Fruit fly (Drosophila melanogaster) whole organism, embryonic: ENCODE measurements around the gene CG12035.
A peak's percentile ranks its signal among the peaks of the same experiment; 100 is the strongest.

ENCODE experiments used
- B-H1 ChIP-seq: fragments of 200-800 bp; sonication (Bioruptor generic); IDR thresholded peaks from 3 replicates; pipeline ENCODE4 v1.3.6; 2022; ENCODE audit warnings: missing biosample characterization, missing genetic modification characterization
- Bgb ChIP-seq: fragments of 200-800 bp; sonication (Bioruptor generic); IDR thresholded peaks from 2 replicates; pipeline ENCODE4 v1.3.6; 2022; ENCODE audit warnings: missing biosample characterization, missing genetic modification characterization; ENCODE audit not compliant: partially characterized antibody
- C15 ChIP-seq: fragments of 200-800 bp; sonication (Bioruptor generic); IDR thresholded peaks from 3 replicates; pipeline ENCODE4 v1.3.6; 2022; ENCODE audit warnings: missing biosample characterization, missing genetic modification characterization
- CG10462 ChIP-seq: fragments of 200-800 bp; sonication (Bioruptor generic); optimal IDR thresholded peaks from 2 replicates; lab custom pipeline; 2016; ENCODE audit warnings: missing biosample characterization, missing genetic modification characterization
- CG11695 ChIP-seq: fragments of 200-800 bp; sonication (Bioruptor generic); IDR thresholded peaks from 3 replicates; pipeline ENCODE4 v1.3.6; 2022; ENCODE audit warnings: missing biosample characterization, missing genetic modification characterization
- CG12391 ChIP-seq: fragments of 200-800 bp; sonication (Bioruptor generic); optimal IDR thresholded peaks from 3 replicates; lab custom pipeline; 2018; ENCODE audit warnings: missing biosample characterization, mild to moderate bottlenecking, missing genetic modification characterization, moderate library complexity
- CG12744 ChIP-seq: fragments of 200-800 bp; sonication (Bioruptor generic); optimal IDR thresholded peaks from 2 replicates; lab custom pipeline; 2016; ENCODE audit warnings: missing biosample characterization, missing genetic modification characterization
- CG17328 ChIP-seq: fragments of 200-800 bp; sonication (Bioruptor generic); IDR thresholded peaks from 2 replicates; pipeline ENCODE4 v1.3.6; 2022; ENCODE audit warnings: missing biosample characterization, missing genetic modification characterization
- CG17361 ChIP-seq: fragments of 200-800 bp; sonication (Bioruptor generic); IDR thresholded peaks from 3 replicates; pipeline ENCODE4 v1.3.6; 2022; ENCODE audit warnings: missing biosample characterization, missing genetic modification characterization
- CG17802 ChIP-seq: fragments of 200-800 bp; sonication (Bioruptor generic); optimal IDR thresholded peaks from 2 replicates; lab custom pipeline; 2018; ENCODE audit warnings: missing biosample characterization, mild to moderate bottlenecking, missing genetic modification characterization, moderate library complexity
- CG1792 ChIP-seq: fragments of 200-800 bp; sonication (Bioruptor generic); optimal IDR thresholded peaks from 2 replicates; lab custom pipeline; 2016; ENCODE audit warnings: missing biosample characterization, missing genetic modification characterization
- CG18476 ChIP-seq: fragments of 200-800 bp; sonication (Bioruptor generic); optimal IDR thresholded peaks from 2 replicates; lab custom pipeline; 2016; ENCODE audit warnings: missing biosample characterization, mild to moderate bottlenecking, missing genetic modification characterization
- CG18599 ChIP-seq: fragments of 200-800 bp; sonication (Bioruptor generic); optimal IDR thresholded peaks from 3 replicates; lab custom pipeline; 2017; ENCODE audit warnings: missing biosample characterization, missing genetic modification characterization, mild to moderate bottlenecking, moderate library complexity, missing genetic modification reagents
- CG30020 ChIP-seq: fragments of 200-800 bp; optimal IDR thresholded peaks from 2 replicates; lab custom pipeline; 2019; ENCODE audit warnings: missing biosample characterization, mild to moderate bottlenecking, missing genetic modification characterization, moderate library complexity
- CG3163 ChIP-seq: fragments of 200-800 bp; sonication (Bioruptor generic); optimal IDR thresholded peaks from 3 replicates; lab custom pipeline; 2016; ENCODE audit warnings: missing biosample characterization, missing genetic modification characterization
- CG3726 ChIP-seq: fragments of 200-800 bp; sonication (Bioruptor generic); IDR thresholded peaks from 3 replicates; pipeline ENCODE4, ENCODE4 v1.3.6; 2022; ENCODE audit warnings: missing biosample characterization, missing genetic modification characterization
- CG3847 ChIP-seq: fragments of 200-800 bp; sonication (Bioruptor generic); IDR thresholded peaks from 2 replicates; pipeline ENCODE4 v1.3.6; 2022; ENCODE audit warnings: missing biosample characterization, missing genetic modification characterization
- CG42726 ChIP-seq: fragments of 200-800 bp; sonication (Bioruptor generic); IDR thresholded peaks from 2 replicates; pipeline ENCODE4 v1.3.6; 2022; ENCODE audit warnings: missing biosample characterization, missing genetic modification characterization; ENCODE audit not compliant: partially characterized antibody
- CG5953 ChIP-seq: fragments of 200-800 bp; sonication (Bioruptor generic); IDR thresholded peaks from 2 replicates; pipeline ENCODE4 v1.3.6; 2022; ENCODE audit warnings: missing biosample characterization, missing genetic modification characterization
- CG6272 ChIP-seq: fragments of 200-800 bp; sonication (Bioruptor generic); IDR thresholded peaks from 2 replicates; pipeline ENCODE4 v1.3.6; 2022; ENCODE audit warnings: missing biosample characterization, missing genetic modification characterization
- CG7928 ChIP-seq: fragments of 200-800 bp; sonication (Bioruptor generic); optimal IDR thresholded peaks from 2 replicates; lab custom pipeline; 2017; ENCODE audit warnings: missing biosample characterization, mild to moderate bottlenecking, missing genetic modification characterization
- CG8281 ChIP-seq: fragments of 200-800 bp; sonication (Bioruptor generic); optimal IDR thresholded peaks from 2 replicates; lab custom pipeline; 2018; ENCODE audit warnings: missing biosample characterization, mild to moderate bottlenecking, missing genetic modification characterization, moderate library complexity
- CG9727 ChIP-seq: fragments of 200-800 bp; sonication (Bioruptor generic); optimal IDR thresholded peaks from 3 replicates; lab custom pipeline; 2017; ENCODE audit warnings: missing biosample characterization, mild to moderate bottlenecking, missing genetic modification characterization
- CG9797 ChIP-seq: fragments of 200-800 bp; sonication (Bioruptor generic); optimal IDR thresholded peaks from 3 replicates; lab custom pipeline; 2018; ENCODE audit warnings: missing biosample characterization, mild to moderate bottlenecking, missing genetic modification characterization
- D19A ChIP-seq: fragments of 200-800 bp; optimal IDR thresholded peaks from 3 replicates; lab custom pipeline; 2019; ENCODE audit warnings: missing biosample characterization, mild to moderate bottlenecking, missing genetic modification characterization, moderate library complexity
- Dref ChIP-seq: fragments of 200-800 bp; sonication (Bioruptor generic); IDR thresholded peaks from 2 replicates; pipeline ENCODE4 v1.3.6; 2022; ENCODE audit warnings: missing biosample characterization, missing genetic modification characterization
- Gug ChIP-seq: fragments of 200-800 bp; sonication (Bioruptor generic); IDR thresholded peaks from 4 replicates; pipeline ENCODE4 v1.3.6; 2022; ENCODE audit warnings: missing biosample characterization, missing genetic modification characterization
- HLHmδ ChIP-seq: fragments of 200-800 bp; sonication (Bioruptor generic); optimal IDR thresholded peaks from 2 replicates; lab custom pipeline; 2018; ENCODE audit warnings: missing biosample characterization, mild to moderate bottlenecking, missing genetic modification characterization, moderate library complexity
- Hey ChIP-seq: fragments of 200-800 bp; sonication (Bioruptor generic); optimal IDR thresholded peaks from 3 replicates; lab custom pipeline; 2018; ENCODE audit warnings: missing biosample characterization, mild to moderate bottlenecking, missing genetic modification characterization
- NC2α ChIP-seq: fragments of 200-800 bp; sonication (Bioruptor generic); optimal IDR thresholded peaks from 2 replicates; lab custom pipeline; 2016; ENCODE audit warnings: missing biosample characterization, missing genetic modification characterization
- Oaz ChIP-seq: fragments of 200-800 bp; sonication (Bioruptor generic); IDR thresholded peaks from 2 replicates; pipeline ENCODE4 v1.3.6; 2022; ENCODE audit warnings: missing biosample characterization, missing genetic modification characterization
- ash1 ChIP-seq: fragments of 200-800 bp; sonication (Bioruptor generic); optimal IDR thresholded peaks from 2 replicates; lab custom pipeline; 2018; ENCODE audit warnings: missing biosample characterization, mild to moderate bottlenecking, missing genetic modification characterization
- ato ChIP-seq: fragments of 200-800 bp; sonication (Bioruptor generic); IDR thresholded peaks from 2 replicates; pipeline ENCODE4 v1.3.6; 2022; ENCODE audit warnings: missing biosample characterization, missing genetic modification characterization; ENCODE audit not compliant: partially characterized antibody
- bsh ChIP-seq, 2 experiments: fragments of 200-800 bp; sonication (Bioruptor generic); optimal IDR thresholded peaks; 2 replicates each; lab custom pipeline; 2017 to 2018; ENCODE audit warnings: mild to moderate bottlenecking in 2 of 2, missing biosample characterization in 2 of 2, missing genetic modification characterization in 2 of 2, moderate library complexity in 1 of 2
- ci ChIP-seq: fragments of 200-800 bp; sonication (Bioruptor generic); IDR thresholded peaks from 3 replicates; pipeline ENCODE4 v1.3.6; 2022; ENCODE audit warnings: missing biosample characterization, missing genetic modification characterization
- dan ChIP-seq: fragments of 200-800 bp; sonication (Bioruptor generic); IDR thresholded peaks from 2 replicates; pipeline ENCODE4 v1.3.6; 2022; ENCODE audit warnings: missing biosample characterization, missing genetic modification characterization
- fd64A ChIP-seq: fragments of 200-800 bp; sonication (Bioruptor generic); optimal IDR thresholded peaks from 3 replicates; lab custom pipeline; 2018; ENCODE audit warnings: missing biosample characterization, mild to moderate bottlenecking, missing genetic modification characterization
- gem ChIP-seq: fragments of 200-800 bp; sonication (Bioruptor generic); optimal IDR thresholded peaks from 2 replicates; lab custom pipeline; 2019; ENCODE audit warnings: missing biosample characterization, mild to moderate bottlenecking, missing genetic modification characterization, moderate library complexity
- grau ChIP-seq: fragments of 200-800 bp; optimal IDR thresholded peaks from 3 replicates; lab custom pipeline; 2019; ENCODE audit warnings: missing biosample characterization, mild to moderate bottlenecking, missing genetic modification characterization, moderate library complexity
- gro ChIP-seq: fragments of 200-800 bp; sonication (Bioruptor generic); optimal IDR thresholded peaks from 2 replicates; lab custom pipeline; 2016; ENCODE audit warnings: missing biosample characterization, missing genetic modification characterization
- her ChIP-seq: fragments of 200-800 bp; sonication (Bioruptor generic); optimal IDR thresholded peaks from 2 replicates; lab custom pipeline; 2016; ENCODE audit warnings: missing biosample characterization, missing genetic modification characterization
- kni ChIP-seq: fragments of 200-800 bp; sonication (Bioruptor generic); optimal IDR thresholded peaks from 3 replicates; lab custom pipeline; 2017; ENCODE audit warnings: mild to moderate bottlenecking, missing biosample characterization, missing genetic modification reagents, missing genetic modification characterization
- mam ChIP-seq: fragments of 200-800 bp; sonication (Bioruptor generic); optimal IDR thresholded peaks from 3 replicates; lab custom pipeline; 2016; ENCODE audit warnings: missing biosample characterization, missing genetic modification characterization
- nerfin-2 ChIP-seq: fragments of 200-800 bp; sonication (Bioruptor generic); IDR thresholded peaks from 2 replicates; pipeline ENCODE4 v1.3.6; 2022; ENCODE audit warnings: missing biosample characterization, missing genetic modification characterization; ENCODE audit not compliant: partially characterized antibody
- ssp ChIP-seq: fragments of 200-800 bp; sonication (Bioruptor generic); IDR thresholded peaks from 2 replicates; pipeline ENCODE4 v1.3.6; 2022; ENCODE audit warnings: missing biosample characterization, missing genetic modification characterization
- tap ChIP-seq: fragments of 200-800 bp; optimal IDR thresholded peaks from 3 replicates; lab custom pipeline; 2019; ENCODE audit warnings: missing biosample characterization, mild to moderate bottlenecking, missing genetic modification characterization, moderate library complexity
- trh ChIP-seq: fragments of 200-800 bp; sonication (Bioruptor generic); optimal IDR thresholded peaks from 2 replicates; lab custom pipeline; 2016; ENCODE audit warnings: missing biosample characterization, missing genetic modification characterization
- unpg ChIP-seq: fragments of 200-800 bp; sonication (Bioruptor generic); optimal IDR thresholded peaks from 3 replicates; lab custom pipeline; 2018; ENCODE audit warnings: missing biosample characterization, mild to moderate bottlenecking, missing genetic modification characterization, moderate library complexity

Gene CG12035

dm6 chr3L:1740129-1740975, 16.2 kb downstream of the CG12035 start (continued):
- no peak for TF ChIP-seq ash1 (GFP tag; lab: Kevin White, UChicago)
- TF ChIP-seq unpg (GFP tag; lab: Kevin White, UChicago): peak; percentile 64
- TF ChIP-seq NC2α (GFP tag; lab: Kevin White, UChicago): no peak
- no peak for TF ChIP-seq nerfin-2 (GFP tag; lab: Robert Waterston, UW)
- peak; percentile 32 for TF ChIP-seq CG12744 (GFP tag; lab: Kevin White, UChicago)
- no peak for TF ChIP-seq D19A (tag; lab: Kevin White, UChicago)
- TF ChIP-seq mam (GFP tag; lab: Kevin White, UChicago): peak; percentile 67
- peak; percentile 61 for TF ChIP-seq ssp (GFP tag; lab: Robert Waterston, UW)
- TF ChIP-seq grau (tag; lab: Kevin White, UChicago): peak; percentile 72
- peak; percentile 79 for TF ChIP-seq Oaz (GFP tag; lab: Robert Waterston, UW)
- no peak for TF ChIP-seq CG42726 (GFP tag; lab: Robert Waterston, UW)
- no peak for TF ChIP-seq Dref
- peak; percentile 81 for TF ChIP-seq B-H1 (GFP tag; lab: Robert Waterston, UW)
- TF ChIP-seq CG9797 (GFP tag; lab: Kevin White, UChicago): no peak
- peak; percentile 0 for TF ChIP-seq CG10462 (GFP tag; lab: Kevin White, UChicago)
- peak; percentile 85 for TF ChIP-seq CG11695 (GFP tag; lab: Robert Waterston, UW)
- no peak for TF ChIP-seq CG17802 (tag; lab: Kevin White, UChicago)
- no peak for TF ChIP-seq dan (GFP tag; lab: Robert Waterston, UW)
- peak; percentile 51 for TF ChIP-seq CG12391
- TF ChIP-seq tap: peak; percentile 72
- peak; percentile 73; the same call in 1 of the 2 replicates for TF ChIP-seq CG17328 (GFP tag; lab: Robert Waterston, UW)
- peak in 1 of 2 experiments; percentile 30 for TF ChIP-seq bsh (GFP tag; optimal IDR thresholded peaks at IDR 0.05; lab: Kevin White, UChicago)
- no peak for TF ChIP-seq ato (GFP tag; lab: Robert Waterston, UW)
- no peak for TF ChIP-seq CG18476 (GFP tag; lab: Kevin White, UChicago)
- TF ChIP-seq CG30020: no peak
- TF ChIP-seq fd64A (GFP tag; lab: Kevin White, UChicago): no peak
- TF ChIP-seq ci (GFP tag; lab: Robert Waterston, UW): peak; percentile 88
- TF ChIP-seq CG5953: no peak
- peak; percentile 66 for TF ChIP-seq CG17361 (GFP tag; lab: Robert Waterston, UW)
- peak; percentile 57 for TF ChIP-seq trh
- no peak for TF ChIP-seq kni (GFP tag; lab: Kevin White, UChicago)
- TF ChIP-seq HLHmδ (GFP tag; lab: Kevin White, UChicago): no peak
- TF ChIP-seq gro (GFP tag; lab: Kevin White, UChicago): no peak
- TF ChIP-seq Gug (GFP tag; lab: Robert Waterston, UW): peak; percentile 62
- TF ChIP-seq C15 (GFP tag; lab: Robert Waterston, UW): peak; percentile 42; the same call in 1 of the 3 replicates
- TF ChIP-seq her (GFP tag; lab: Kevin White, UChicago): peak; percentile 61
- TF ChIP-seq CG3726: peak; percentile 56; the same call in 1 of the 3 replicates
- TF ChIP-seq CG9727 (GFP tag; lab: Kevin White, UChicago): peak; percentile 24
- no peak for TF ChIP-seq Hey (tag; lab: Kevin White, UChicago)
- peak; percentile 69 for TF ChIP-seq CG6272 (GFP tag; lab: Robert Waterston, UW)
- TF ChIP-seq CG8281 (tag; lab: Kevin White, UChicago): no peak
- TF ChIP-seq CG7928: no peak
- TF ChIP-seq CG3163 (GFP tag; lab: Kevin White, UChicago): peak; percentile 45
- TF ChIP-seq gem (tag; lab: Kevin White, UChicago): peak; percentile 76
- TF ChIP-seq CG18599 (GFP tag; lab: Kevin White, UChicago): no peak
- TF ChIP-seq Bgb: no peak
- peak; percentile 66; the same call in 1 of the 2 replicates for TF ChIP-seq CG3847 (GFP tag; lab: Robert Waterston, UW)
- no peak for TF ChIP-seq CG1792 (GFP tag; lab: Kevin White, UChicago)
